Fruit fly (Drosophila melanogaster): Measurements from ENCODE around the gene Glyp.

Gene Glyp

dm6 chr2L:2163568-2163953 is 32.9 kb downstream of the Glyp start (continued):
- TF ChIP-seq CG3995 (GFP tag; optimal IDR thresholded peaks at IDR 0.05) (peak; percentile 40), Ptx1 (GFP tag; IDR thresholded peaks at IDR 0.05) (peak; percentile 89), CG8290 (GFP tag; optimal IDR thresholded peaks at IDR 0.05) (peak; percentile 88), CG8290 (tag; optimal IDR thresholded peaks at IDR 0.05) (peak; percentile 49 to 91), Pdp1 (GFP tag; optimal IDR thresholded peaks at IDR 0.05) (peak; percentile 69 to 91), CG2712 (tag; optimal IDR thresholded peaks at IDR 0.05) (peak; percentile 95), CG9215 (GFP tag; IDR thresholded peaks at IDR 0.05) (peak; percentile 80), chif (GFP tag; optimal IDR thresholded peaks at IDR 0.05) (peak; percentile 87 to 93), CG8281 (tag; optimal IDR thresholded peaks at IDR 0.05) (peak; percentile 67), Asciz (GFP tag; optimal IDR thresholded peaks at IDR 0.05) (peak; percentile 79), CG5953 (GFP tag; IDR thresholded peaks at IDR 0.05) (peak; percentile 87), CG7928 (GFP tag; optimal IDR thresholded peaks at IDR 0.05) (peak; percentile 27), CG15479 (GFP tag; optimal IDR thresholded peaks at IDR 0.05) (peak; percentile 78), dmrt11E (tag; optimal IDR thresholded peaks at IDR 0.05) (peak; percentile 97), otp (GFP tag; IDR thresholded peaks at IDR 0.05) (peak; percentile 96), CG17186 (GFP tag; optimal IDR thresholded peaks at IDR 0.05) (peak; percentile 64), CG18619 (GFP tag; optimal IDR thresholded peaks at IDR 0.05) (peak; percentile 87), CG32532 (GFP tag; IDR thresholded peaks at IDR 0.05) (peak; percentile 90), Blimp-1 (GFP tag; optimal IDR thresholded peaks at IDR 0.05) (peak; percentile 90), pita (GFP tag; optimal IDR thresholded peaks at IDR 0.05) (no peak), unc-4 (GFP tag; IDR thresholded peaks at IDR 0.05; ENCODE audit: partially characterized antibody) (no peak), ems (GFP tag; optimal IDR thresholded peaks at IDR 0.05) (peak; percentile 85), Dip3 (GFP tag; optimal IDR thresholded peaks at IDR 0.05) (peak; percentile 71), GATAe (GFP tag; conservative IDR thresholded peaks at IDR 0.05) (no peak), abd-A (tag; optimal IDR thresholded peaks at IDR 0.05) (peak; percentile 15), zen (tag; optimal IDR thresholded peaks at IDR 0.05) (peak; percentile 86), CG16813 (GFP tag; IDR thresholded peaks at IDR 0.05; ENCODE audit: partially characterized antibody) (no peak), mirr (GFP tag; optimal IDR thresholded peaks at IDR 0.05) (no peak), CG4424 (GFP tag; optimal IDR thresholded peaks at IDR 0.05) (peak; percentile 87), row (GFP tag; IDR thresholded peaks at IDR 0.05) (peak; percentile 94), Dbx (GFP tag; IDR thresholded peaks at IDR 0.05) (peak; percentile 80), CG42726 (GFP tag; IDR thresholded peaks at IDR 0.05; ENCODE audit: partially characterized antibody) (peak; percentile 6; the same call in 1 of the 2 replicates), CG13296 (GFP tag; optimal IDR thresholded peaks at IDR 0.05) (peak; percentile 22), Bdp1 (GFP tag; optimal IDR thresholded peaks at IDR 0.05) (peak; percentile 84), CG10274 (GFP tag; optimal IDR thresholded peaks at IDR 0.05) (peak; percentile 78), Nf-YA (GFP tag; IDR thresholded peaks at IDR 0.05) (peak; percentile 88), CkIIα-i1 (GFP tag; IDR thresholded peaks at IDR 0.05) (peak; percentile 53; the same call in 1 of the 2 replicates), pan (optimal IDR thresholded peaks at IDR 0.05) (no peak), pan (GFP tag; optimal IDR thresholded peaks at IDR 0.05 in 1 of 2, IDR thresholded peaks at IDR 0.05 in 1 of 2) (peak in 1 of 2 experiments; percentile 91), CG7357 (GFP tag; IDR thresholded peaks at IDR 0.05) (peak; percentile 85), sd (tag; optimal IDR thresholded peaks at IDR 0.05) (peak; percentile 35), tup (GFP tag; optimal IDR thresholded peaks at IDR 0.05) (peak; percentile 52), ken (GFP tag; IDR thresholded peaks at IDR 0.05) (peak; percentile 95), run (tag; optimal IDR thresholded peaks at IDR 0.05) (no peak), ttk (GFP tag; IDR thresholded peaks at IDR 0.05) (peak; percentile 91), chn (GFP tag; optimal IDR thresholded peaks at IDR 0.05) (peak; percentile 73), Meics (GFP tag; optimal IDR thresholded peaks at IDR 0.05) (peak; percentile 64), CG10979 (tag; optimal IDR thresholded peaks at IDR 0.05) (peak; percentile 95), slbo (GFP tag; IDR thresholded peaks at IDR 0.05) (peak; percentile 92), Doc3 (GFP tag; IDR thresholded peaks at IDR 0.05; ENCODE audit: partially characterized antibody) (no peak), zf30C (GFP tag; optimal IDR thresholded peaks at IDR 0.05) (peak; percentile 98)
